Fruit fly (Drosophila melanogaster) whole organism, adult: ENCODE data around the gene smid.
A peak's percentile ranks its signal among the peaks of the same experiment; 100 is the strongest.

ENCODE experiments used
- CG11617 ChIP-seq: fragments of 200-800 bp; sonication (Bioruptor generic); optimal IDR thresholded peaks from 2 replicates; lab custom pipeline; 2017; ENCODE audit warnings: mild to moderate bottlenecking, missing biosample characterization, missing genetic modification reagents, missing genetic modification characterization
- CG12768 ChIP-seq: fragments of 200-800 bp; sonication (Bioruptor generic); optimal IDR thresholded peaks from 2 replicates; lab custom pipeline; 2017; ENCODE audit warnings: missing biosample characterization, missing genetic modification characterization, mild to moderate bottlenecking, moderate library complexity, missing genetic modification reagents
- CG14711 ChIP-seq: fragments of 200-800 bp; sonication (Bioruptor generic); optimal IDR thresholded peaks from 2 replicates; lab custom pipeline; 2018; ENCODE audit warnings: missing biosample characterization, mild to moderate bottlenecking, missing genetic modification characterization, moderate library complexity
- CG1620 ChIP-seq: fragments of 200-800 bp; sonication (Bioruptor generic); optimal IDR thresholded peaks from 2 replicates; lab custom pipeline; 2016; ENCODE audit warnings: missing biosample characterization, missing genetic modification characterization
- CG33017 ChIP-seq: fragments of 200-800 bp; sonication (Bioruptor generic); optimal IDR thresholded peaks from 2 replicates; lab custom pipeline; 2018; ENCODE audit warnings: missing biosample characterization, mild to moderate bottlenecking, missing genetic modification characterization, moderate library complexity
- CG5204 ChIP-seq: fragments of 200-800 bp; sonication (Bioruptor generic); optimal IDR thresholded peaks from 2 replicates; lab custom pipeline; 2016; ENCODE audit warnings: missing biosample characterization, missing genetic modification characterization
- CG7045 ChIP-seq: fragments of 200-800 bp; sonication (Bioruptor generic); optimal IDR thresholded peaks from 2 replicates; lab custom pipeline; 2017; ENCODE audit warnings: missing biosample characterization, mild to moderate bottlenecking, missing genetic modification characterization
- CG7101 ChIP-seq: fragments of 200-800 bp; sonication (Bioruptor generic); optimal IDR thresholded peaks from 2 replicates; lab custom pipeline; 2018; ENCODE audit warnings: missing biosample characterization, mild to moderate bottlenecking, missing genetic modification characterization, moderate library complexity
- Clk ChIP-seq: fragments of 200-800 bp; sonication (Bioruptor generic); optimal IDR thresholded peaks from 2 replicates; lab custom pipeline; 2017; ENCODE audit warnings: missing biosample characterization, missing genetic modification characterization
- Crg-1 ChIP-seq: fragments of 200-800 bp; sonication (Bioruptor generic); optimal IDR thresholded peaks from 2 replicates; lab custom pipeline; 2016; ENCODE audit warnings: missing biosample characterization, missing genetic modification characterization
- Hr96 ChIP-seq: fragments of 200-800 bp; sonication (Bioruptor generic); optimal IDR thresholded peaks from 2 replicates; lab custom pipeline; 2016; ENCODE audit warnings: missing biosample characterization, missing genetic modification characterization
- Mnt ChIP-seq: fragments of 200-800 bp; sonication (Bioruptor generic); optimal IDR thresholded peaks from 2 replicates; lab custom pipeline; 2016; ENCODE audit warnings: missing biosample characterization, mild to moderate bottlenecking, missing genetic modification characterization
- bab1 ChIP-seq: fragments of 200-800 bp; sonication (Bioruptor generic); optimal IDR thresholded peaks from 3 replicates; lab custom pipeline; 2019; ENCODE audit warnings: missing biosample characterization, mild to moderate bottlenecking, missing genetic modification characterization, moderate library complexity
- cic ChIP-seq: fragments of 200-800 bp; sonication (Bioruptor generic); optimal IDR thresholded peaks from 2 replicates; lab custom pipeline; 2017; ENCODE audit warnings: missing biosample characterization, mild to moderate bottlenecking, missing genetic modification characterization, moderate library complexity
- cnc ChIP-seq, 2 experiments: fragments of >200 bp; optimal IDR thresholded peaks; 2 replicates each; lab custom pipeline; 2017
- kay ChIP-seq: fragments of 200-800 bp; sonication (Bioruptor generic); peaks from one replicate; lab custom pipeline; 2016; ENCODE audit warnings: missing biosample characterization, missing genetic modification characterization, borderline replicate concordance
- ovo ChIP-seq: fragments of 200-800 bp; sonication (Bioruptor generic); optimal IDR thresholded peaks from 2 replicates; lab custom pipeline; 2016; ENCODE audit warnings: missing biosample characterization, missing genetic modification characterization
- pad ChIP-seq: fragments of 200-800 bp; sonication (Bioruptor generic); optimal IDR thresholded peaks from 3 replicates; lab custom pipeline; 2017; ENCODE audit warnings: missing biosample characterization, missing genetic modification characterization, mild to moderate bottlenecking, moderate library complexity, missing genetic modification reagents
- tj ChIP-seq: fragments of 200-800 bp; sonication (Bioruptor generic); optimal IDR thresholded peaks from 3 replicates; lab custom pipeline; 2017; ENCODE audit warnings: missing biosample characterization, mild to moderate bottlenecking, missing genetic modification characterization, moderate library complexity
- toe ChIP-seq: fragments of 200-800 bp; sonication (Bioruptor generic); optimal IDR thresholded peaks from 2 replicates; lab custom pipeline; 2016; ENCODE audit warnings: missing biosample characterization, missing genetic modification characterization

The smid gene

dm6 chr3L:7381359-7381976, at the start of gene smid, which contains the start of gene SMSr:
TSS of gene smid (plus strand) at chr3L:7381614.
TSS of gene SMSr (minus strand) at chr3L:7381474.
- peak; percentile 61 for TF ChIP-seq CG11617 (GFP tag; lab: Kevin White, UChicago)
- TF ChIP-seq kay = peak; percentile 91
- peak; percentile 53 for TF ChIP-seq ovo (GFP tag; lab: Kevin White, UChicago)
- no peak for TF ChIP-seq Clk (GFP tag; lab: Kevin White, UChicago)
- TF ChIP-seq Crg-1 (GFP tag; lab: Kevin White, UChicago) = peak; percentile 43
- peak; percentile 23 for TF ChIP-seq CG7045 (GFP tag; lab: Kevin White, UChicago)
- TF ChIP-seq CG33017 (tag; lab: Kevin White, UChicago) = peak; percentile 0
- TF ChIP-seq CG1620 (GFP tag; lab: Kevin White, UChicago) = peak; percentile 64
- TF ChIP-seq CG14711 (tag; lab: Kevin White, UChicago) = peak; percentile 9
- TF ChIP-seq cnc (optimal IDR thresholded peaks at IDR 0.05; lab: Kevin White, UChicago) = no peak
- peak; percentile 67 for TF ChIP-seq Mnt (GFP tag; lab: Kevin White, UChicago)
- TF ChIP-seq toe = no peak
- peak; percentile 19 for TF ChIP-seq CG12768 (GFP tag; lab: Kevin White, UChicago)
- peak; percentile 51 for TF ChIP-seq CG5204
- TF ChIP-seq bab1 = peak; percentile 55
- peak; percentile 45 for TF ChIP-seq pad (GFP tag; lab: Kevin White, UChicago)
- TF ChIP-seq tj (GFP tag; lab: Kevin White, UChicago) = peak; percentile 97
- TF ChIP-seq Hr96 (GFP tag; lab: Kevin White, UChicago) = peak; percentile 66
- no peak for TF ChIP-seq cic (GFP tag; lab: Kevin White, UChicago)
- TF ChIP-seq CG7101 (tag; lab: Kevin White, UChicago) = peak; percentile 46

dm6 chr3L:7334990-7335389, 46.4 kb upstream of the smid start, which contains the start of the genes wrm1 and wrm2:
TSS of gene wrm1 (minus strand) at chr3L:7335226.
TSS of gene wrm2 (minus strand) at chr3L:7335226.
- TF ChIP-seq toe = no peak
- no peak for TF ChIP-seq pad (GFP tag; lab: Kevin White, UChicago)
- no peak for TF ChIP-seq CG33017 (tag; lab: Kevin White, UChicago)
- no peak for TF ChIP-seq cic (GFP tag; lab: Kevin White, UChicago)
- no peak for TF ChIP-seq kay
- TF ChIP-seq CG14711 (tag; lab: Kevin White, UChicago) = peak; percentile 5
- TF ChIP-seq Clk (GFP tag; lab: Kevin White, UChicago) = no peak
- TF ChIP-seq CG7045 (GFP tag; lab: Kevin White, UChicago) = no peak
- no peak for TF ChIP-seq CG12768 (GFP tag; lab: Kevin White, UChicago)
- peak; percentile 52 for TF ChIP-seq bab1
- peak; percentile 55 for TF ChIP-seq Mnt (GFP tag; lab: Kevin White, UChicago)

- TF ChIP-seq CG12768 (GFP tag; lab: Kevin White, UChicago) (peak; percentile 31), CG7045 (GFP tag; lab: Kevin White, UChicago) (no peak), toe (no peak), Mnt (GFP tag; lab: Kevin White, UChicago) (peak; percentile 2), CG33017 (tag; lab: Kevin White, UChicago) (no peak), pad (GFP tag; lab: Kevin White, UChicago) (peak; percentile 50), ovo (GFP tag; lab: Kevin White, UChicago) (peak; percentile 20), CG1620 (GFP tag; lab: Kevin White, UChicago) (peak; percentile 52), Crg-1 (GFP tag; lab: Kevin White, UChicago) (peak; percentile 66), CG14711 (tag; lab: Kevin White, UChicago) (no peak), CG7101 (tag; lab: Kevin White, UChicago) (peak; percentile 54), CG11617 (GFP tag; lab: Kevin White, UChicago) (no peak)
These were observed 42.6 kb upstream of the smid start for dm6 chr3L:7338786-7339185.

dm6 chr3L:7339216-7339742, 42.1 kb upstream of the smid start, which contains the start of the genes lark and eco:
TSS of gene lark (plus strand) at chr3L:7339266.
TSS of gene eco (minus strand) at chr3L:7339340.
- TF ChIP-seq bab1 (peak; percentile 67), Mnt (GFP tag; lab: Kevin White, UChicago) (peak; percentile 11), pad (GFP tag; lab: Kevin White, UChicago) (no peak), cic (GFP tag; lab: Kevin White, UChicago) (no peak), CG14711 (tag; lab: Kevin White, UChicago) (peak; percentile 61), CG12768 (GFP tag; lab: Kevin White, UChicago) (peak; percentile 3), Hr96 (GFP tag; lab: Kevin White, UChicago) (no peak)

- TF ChIP-seq Mnt (GFP tag; lab: Kevin White, UChicago) (peak; percentile 9), cic (GFP tag; lab: Kevin White, UChicago) (peak; percentile 29), pad (GFP tag; lab: Kevin White, UChicago) (no peak), ovo (GFP tag; lab: Kevin White, UChicago) (no peak), CG12768 (GFP tag; lab: Kevin White, UChicago) (no peak)
These were observed 37.4 kb upstream of the smid start for dm6 chr3L:7344001-7344400.

- TF ChIP-seq tj (GFP tag; lab: Kevin White, UChicago) (peak; percentile 74), bab1 (peak; percentile 96), Clk (GFP tag; lab: Kevin White, UChicago) (peak; percentile 80), cnc (optimal IDR thresholded peaks at IDR 0.05; lab: Kevin White, UChicago) (no peak), Crg-1 (GFP tag; lab: Kevin White, UChicago) (peak; percentile 36), CG7101 (tag; lab: Kevin White, UChicago) (peak; percentile 58), toe (no peak), CG11617 (GFP tag; lab: Kevin White, UChicago) (peak; percentile 86), CG7045 (GFP tag; lab: Kevin White, UChicago) (peak; percentile 60), Hr96 (GFP tag; lab: Kevin White, UChicago) (no peak), CG5204 (no peak), Mnt (GFP tag; lab: Kevin White, UChicago) (peak; percentile 84), CG12768 (GFP tag; lab: Kevin White, UChicago) (peak; percentile 95), kay (no peak), CG14711 (tag; lab: Kevin White, UChicago) (peak; percentile 46), pad (GFP tag; lab: Kevin White, UChicago) (peak; percentile 48), CG33017 (tag; lab: Kevin White, UChicago) (peak; percentile 80), CG1620 (GFP tag; lab: Kevin White, UChicago) (peak; percentile 52), cic (GFP tag; lab: Kevin White, UChicago) (peak; percentile 97), ovo (GFP tag; lab: Kevin White, UChicago) (peak; percentile 76)
These were observed 36.4 kb upstream of the smid start, which contains the start of gene Cln7 for dm6 chr3L:7344965-7345427. TSS of gene Cln7 (minus strand) at chr3L:7345183.
